Worm (Caenorhabditis elegans) whole organism, L4 larva: Measurements from ENCODE around the gene fbxb-75.

Experiments
- D1046.2 ChIP-seq: fragments of 200-800 bp; sonication (Bioruptor generic); IDR thresholded peaks from 2 replicates; pipeline ENCODE4 v1.3.6; 2022; ENCODE audit warnings: missing genetic modification characterization, missing compliant biosample characterization
- F10B5.3 ChIP-seq: sonication (generic microtip); optimal IDR thresholded peaks from 2 replicates; lab custom pipeline; 2016; ENCODE audit warnings: mild to moderate bottlenecking, missing genetic modification characterization, missing compliant biosample characterization
- F26F4.8 ChIP-seq: fragments of 200-800 bp; sonication (Bioruptor generic); conservative IDR thresholded peaks from 2 replicates; pipeline ENCODE4 v1.3.6; 2022; ENCODE audit warnings: missing genetic modification characterization, missing compliant biosample characterization
- R02D3.7 ChIP-seq: fragments of 150-350 bp; sonication (generic microtip); optimal IDR thresholded peaks from 3 replicates; lab custom pipeline; 2014; ENCODE audit warnings: missing biosample characterization, missing genetic modification characterization
- T26A8.4 ChIP-seq: fragments of 200-800 bp; sonication (Bioruptor generic); IDR thresholded peaks from 2 replicates; pipeline ENCODE4 v1.3.6; 2022; ENCODE audit warnings: missing genetic modification characterization, missing compliant biosample characterization
- Y5F2A.4 ChIP-seq: fragments of 200-800 bp; sonication (Bioruptor generic); optimal IDR thresholded peaks from 2 replicates; lab custom pipeline; 2018; ENCODE audit warnings: mild to moderate bottlenecking, missing genetic modification characterization, missing compliant biosample characterization
- ZK546.5 ChIP-seq, 2 experiments: sonication (generic microtip); optimal IDR thresholded peaks; 2 replicates each; lab custom pipeline; 2017; ENCODE audit warnings: missing biosample characterization in 2 of 2, missing genetic modification characterization in 2 of 2
- aha-1 ChIP-seq: fragments of 150-350 bp; peaks from one replicate; lab custom pipeline; 2014; ENCODE audit warnings: missing biosample characterization, missing genetic modification characterization
- arid-1 ChIP-seq: fragments of 200-800 bp; sonication (Bioruptor generic); conservative IDR thresholded peaks from 2 replicates; pipeline ENCODE4 v1.3.6; 2022; ENCODE audit warnings: missing genetic modification reagents, missing genetic modification characterization, missing compliant biosample characterization
- ceh-62 ChIP-seq: sonication (generic microtip); optimal IDR thresholded peaks from 2 replicates; lab custom pipeline; 2017; ENCODE audit warnings: missing biosample characterization, missing genetic modification characterization
- ceh-82 ChIP-seq: sonication (generic microtip); optimal IDR thresholded peaks from 2 replicates; lab custom pipeline; 2017; ENCODE audit warnings: missing biosample characterization, missing genetic modification characterization
- daf-16 ChIP-seq, 3 experiments: sonication (generic microtip); optimal IDR thresholded peaks; 2 replicates each; lab custom pipeline; 2016 to 2017; ENCODE audit warnings: missing genetic modification characterization in 3 of 3, missing genetic modification reagents in 3 of 3, mild to moderate bottlenecking in 2 of 3, missing compliant biosample characterization in 2 of 3, missing biosample characterization in 1 of 3, moderate library complexity in 1 of 3
- dmd-6 ChIP-seq: fragments of 200-800 bp; sonication (Bioruptor generic); IDR thresholded peaks from 2 replicates; pipeline ENCODE4 v1.3.6; 2022; ENCODE audit warnings: missing genetic modification reagents, missing genetic modification characterization, missing compliant biosample characterization
- dpl-1 ChIP-seq: fragments of 150-350 bp; optimal IDR thresholded peaks from 2 replicates; lab custom pipeline; 2014; ENCODE audit warnings: missing biosample characterization, missing genetic modification reagents, missing genetic modification characterization
- duxl-1 ChIP-seq: sonication (generic microtip); optimal IDR thresholded peaks from 2 replicates; lab custom pipeline; 2016; ENCODE audit warnings: mild to moderate bottlenecking, missing genetic modification characterization, moderate library complexity, missing compliant biosample characterization; ENCODE audit not compliant: poor library complexity
- dve-1 ChIP-seq: sonication (generic microtip); optimal IDR thresholded peaks from 2 replicates; lab custom pipeline; 2017; ENCODE audit warnings: antibody characterized with exemption, mild to moderate bottlenecking, missing genetic modification characterization, missing compliant biosample characterization; ENCODE audit not compliant: insufficient read depth
- egl-27 ChIP-seq: sonication (generic microtip); optimal IDR thresholded peaks from 3 replicates; lab custom pipeline; 2017; ENCODE audit warnings: missing biosample characterization, missing genetic modification reagents, missing genetic modification characterization
- fkh-10 ChIP-seq: fragments of 150-350 bp; optimal IDR thresholded peaks from 2 replicates; lab custom pipeline; 2014; ENCODE audit warnings: missing biosample characterization, missing genetic modification reagents, missing genetic modification characterization
- fos-1 ChIP-seq: fragments of 150-350 bp; optimal IDR thresholded peaks from 2 replicates; lab custom pipeline; 2014; ENCODE audit warnings: missing biosample characterization, missing genetic modification characterization
- hlh-30 ChIP-seq: sonication (generic microtip); optimal IDR thresholded peaks from 2 replicates; lab custom pipeline; 2017; ENCODE audit warnings: antibody characterized with exemption, mild to moderate bottlenecking, missing genetic modification characterization, missing compliant biosample characterization; ENCODE audit not compliant: insufficient read depth
- lim-7 ChIP-seq: fragments of 200-800 bp; sonication (Bioruptor generic); IDR thresholded peaks from 2 replicates; pipeline ENCODE4 v1.3.6; 2022; ENCODE audit warnings: missing genetic modification characterization, missing compliant biosample characterization
- lin-38 ChIP-seq: fragments of 200-800 bp; sonication (Bioruptor generic); IDR thresholded peaks from 2 replicates; pipeline ENCODE4 v1.3.6; 2022; ENCODE audit warnings: missing genetic modification reagents, missing genetic modification characterization, missing compliant biosample characterization
- madf-9 ChIP-seq: fragments of 200-800 bp; sonication (Bioruptor generic); conservative IDR thresholded peaks from 2 replicates; pipeline ENCODE4 v1.3.6; 2022; ENCODE audit warnings: missing genetic modification reagents, missing genetic modification characterization, missing compliant biosample characterization
- mdl-1 ChIP-seq, 2 experiments: fragments of 150-350 bp in 1 of 2; sonication (generic microtip) in 1 of 2; optimal IDR thresholded peaks; 2 replicates each; lab custom pipeline; 2014 to 2017; ENCODE audit warnings: missing biosample characterization in 2 of 2, missing genetic modification characterization in 2 of 2
- mdt-29 ChIP-seq: fragments of 200-800 bp; sonication (Bioruptor generic); IDR thresholded peaks from 2 replicates; pipeline ENCODE4 v1.3.6; 2022; ENCODE audit warnings: missing genetic modification reagents, missing genetic modification characterization, missing compliant biosample characterization
- mep-1 ChIP-seq: fragments of 150-350 bp; sonication (generic microtip); optimal IDR thresholded peaks from 3 replicates; lab custom pipeline; 2014; ENCODE audit warnings: missing biosample characterization, missing genetic modification characterization
- mes-2 ChIP-seq: sonication (generic microtip); optimal IDR thresholded peaks from 2 replicates; lab custom pipeline; 2016; ENCODE audit warnings: missing genotype, mild to moderate bottlenecking, missing genetic modification characterization, missing compliant biosample characterization; ENCODE audit not compliant: poor library complexity, severe bottlenecking
- mxl-3 ChIP-seq: fragments of 200-800 bp; sonication (Bioruptor generic); optimal IDR thresholded peaks from 2 replicates; lab custom pipeline; 2018; ENCODE audit warnings: mild to moderate bottlenecking, missing genetic modification characterization, missing compliant biosample characterization
- nhr-10 ChIP-seq: fragments of 150-350 bp; optimal IDR thresholded peaks from 2 replicates; lab custom pipeline; 2014; ENCODE audit warnings: missing biosample characterization, missing genetic modification characterization
- nhr-102 ChIP-seq: sonication (generic microtip); optimal IDR thresholded peaks from 2 replicates; lab custom pipeline; 2016; ENCODE audit warnings: mild to moderate bottlenecking, missing genetic modification characterization, moderate library complexity, missing compliant biosample characterization
- nhr-11 ChIP-seq: fragments of 150-350 bp; optimal IDR thresholded peaks from 2 replicates; lab custom pipeline; 2014; ENCODE audit warnings: missing biosample characterization, missing genetic modification characterization
- nhr-111 ChIP-seq: fragments of 200-800 bp; sonication (Bioruptor generic); optimal IDR thresholded peaks from 2 replicates; lab custom pipeline; 2018; ENCODE audit warnings: mild to moderate bottlenecking, missing genetic modification characterization, missing compliant biosample characterization
- nhr-237 ChIP-seq: sonication (generic microtip); optimal IDR thresholded peaks from 2 replicates; lab custom pipeline; 2017; ENCODE audit warnings: missing biosample characterization, missing genetic modification characterization
- nhr-28 ChIP-seq: fragments of 150-350 bp; optimal IDR thresholded peaks from 2 replicates; lab custom pipeline; 2014; ENCODE audit warnings: missing biosample characterization, missing genetic modification characterization
- nhr-42 ChIP-seq: fragments of 200-800 bp; sonication (Bioruptor generic); IDR thresholded peaks from 2 replicates; pipeline ENCODE4 v1.3.6; 2022; ENCODE audit warnings: missing genetic modification characterization, missing compliant biosample characterization
- nhr-48 ChIP-seq: sonication (generic microtip); optimal IDR thresholded peaks from 2 replicates; lab custom pipeline; 2016; ENCODE audit warnings: mild to moderate bottlenecking, missing genetic modification characterization, missing compliant biosample characterization
- nhr-76 ChIP-seq: fragments of 150-350 bp; optimal IDR thresholded peaks from 2 replicates; lab custom pipeline; 2014; ENCODE audit warnings: missing biosample characterization, missing genetic modification characterization
- pha-4 ChIP-seq, 2 experiments: fragments of 150-350 bp in 1 of 2; fragments of 200-800 bp in 1 of 2; sonication (Bioruptor generic) in 1 of 2; IDR thresholded peaks in 1 of 2; optimal IDR thresholded peaks in 1 of 2; 2 replicates each; pipeline versions ENCODE4 v1.3.6 to Lab custom; 2014 to 2022; ENCODE audit warnings: missing genetic modification characterization in 2 of 2, missing genetic modification reagents in 2 of 2, missing biosample characterization in 1 of 2, missing compliant biosample characterization in 1 of 2
- php-3 ChIP-seq: fragments of 200-800 bp; sonication (Bioruptor generic); IDR thresholded peaks from 2 replicates; pipeline ENCODE4 v1.3.6; 2022; ENCODE audit warnings: missing genetic modification reagents, missing genetic modification characterization, missing compliant biosample characterization
- pqm-1 ChIP-seq: sonication (generic microtip); optimal IDR thresholded peaks from 2 replicates; lab custom pipeline; 2017; ENCODE audit warnings: missing biosample characterization, missing genetic modification characterization
- rbr-2 ChIP-seq: sonication (generic microtip); optimal IDR thresholded peaks from 2 replicates; lab custom pipeline; 2016; ENCODE audit warnings: missing genotype, missing genetic modification characterization, missing compliant biosample characterization
- set-16 ChIP-seq: fragments of 200-800 bp; sonication (Bioruptor generic); IDR thresholded peaks from 2 replicates; pipeline ENCODE4 v1.3.6; 2022; ENCODE audit warnings: missing genetic modification reagents, missing genetic modification characterization, missing compliant biosample characterization
- skn-1 ChIP-seq: fragments of 150-350 bp; optimal IDR thresholded peaks from 2 replicates; lab custom pipeline; 2014; ENCODE audit warnings: missing biosample characterization, missing genetic modification characterization
- spr-1 ChIP-seq: sonication (generic microtip); optimal IDR thresholded peaks from 2 replicates; lab custom pipeline; 2016; ENCODE audit warnings: mild to moderate bottlenecking, missing genetic modification characterization, missing compliant biosample characterization
- tra-1 ChIP-seq: fragments of 200-800 bp; sonication (Bioruptor generic); IDR thresholded peaks from 2 replicates; pipeline ENCODE4 v1.3.6; 2022; ENCODE audit warnings: missing genetic modification reagents, missing genetic modification characterization, missing compliant biosample characterization
- unc-62 ChIP-seq, 3 experiments: fragments of 150-350 bp in 1 of 3; sonication (generic microtip); optimal IDR thresholded peaks in 2 of 3; peaks in 1 of 3; 1 replicate in 1 of 3; 2 replicates in 2 of 3; lab custom pipeline; 2014 to 2017; ENCODE audit warnings: missing biosample characterization in 3 of 3, missing genetic modification characterization in 3 of 3, missing genetic modification reagents in 3 of 3, missing genotype in 1 of 3
- vab-7 ChIP-seq: fragments of 200-800 bp; sonication (Bioruptor generic); IDR thresholded peaks from 2 replicates; pipeline ENCODE4 v1.3.6; 2022; ENCODE audit warnings: missing genetic modification reagents, missing genetic modification characterization, missing compliant biosample characterization
- ztf-11 ChIP-seq: fragments of 150-350 bp; optimal IDR thresholded peaks from 2 replicates; lab custom pipeline; 2014; ENCODE audit warnings: missing biosample characterization, missing genetic modification characterization
- ztf-7 ChIP-seq: fragments of 150-350 bp; optimal IDR thresholded peaks from 2 replicates; lab custom pipeline; 2014; ENCODE audit warnings: missing biosample characterization, missing genetic modification characterization

The fbxb-75 gene

DNA sequence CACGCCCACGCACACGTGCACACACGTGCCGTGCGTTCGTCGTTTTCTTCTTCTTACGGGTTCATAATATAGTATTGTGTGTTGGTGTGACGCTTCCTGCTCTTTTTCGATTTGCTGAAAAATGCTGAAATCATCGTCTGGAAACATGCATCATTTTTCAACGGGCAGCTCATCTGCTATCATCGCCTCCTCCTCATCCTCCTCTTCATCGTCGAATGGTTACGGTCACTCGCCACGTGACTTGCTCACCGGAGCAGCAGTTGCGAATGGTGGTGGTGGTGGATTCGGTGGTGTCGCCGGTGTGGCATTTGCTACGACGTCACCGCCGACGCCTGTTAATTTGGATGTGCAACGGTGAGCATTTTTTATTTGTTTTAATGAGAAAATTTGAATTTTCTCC is 32.3 kb downstream of the fbxb-75 start (continued):
- TF ChIP-seq dpl-1 (GFP tag; lab: Kevin White, UChicago) = no peak
- no peak for TF ChIP-seq Y5F2A.4 (GFP tag; lab: Kevin White, UChicago)
- TF ChIP-seq madf-9 (GFP tag; lab: Robert Waterston, UW) = no peak
- 0 out of 2 replicates have a peak, but pooled peaks have one; percentile 12 for TF ChIP-seq dmd-6
- TF ChIP-seq ceh-82 (tag; lab: Kevin White, UChicago) = no peak
- TF ChIP-seq ceh-62 (tag; lab: Kevin White, UChicago) = no peak
- TF ChIP-seq rbr-2 (tag; lab: Kevin White, UChicago) = no peak
- TF ChIP-seq mes-2 (tag; lab: Kevin White, UChicago) = no peak
- peak; percentile 24 for TF ChIP-seq hlh-30 (tag; lab: Kevin White, UChicago)
- no peak for TF ChIP-seq R02D3.7 (tag; lab: Kevin White, UChicago)
- no peak for TF ChIP-seq lim-7 (GFP tag; lab: Robert Waterston, UW)
- TF ChIP-seq fkh-10 = no peak
- 0 out of 2 replicates have a peak, but pooled peaks have one; percentile 8 for TF ChIP-seq php-3 (GFP tag; lab: Robert Waterston, UW)
- TF ChIP-seq nhr-48 (tag; lab: Kevin White, UChicago) = no peak
- TF ChIP-seq T26A8.4 = no peak
- no peak for TF ChIP-seq nhr-237 (tag; lab: Kevin White, UChicago)
- no peak for TF ChIP-seq ztf-11 (tag; lab: Kevin White, UChicago)
- 0 out of 2 replicates have a peak, but pooled peaks have one; percentile 20 for TF ChIP-seq F26F4.8 (GFP tag; lab: Robert Waterston, UW)
- no peak for TF ChIP-seq vab-7
- no peak for TF ChIP-seq ztf-7
- no peak for TF ChIP-seq duxl-1 (tag; lab: Kevin White, UChicago)
- no peak for TF ChIP-seq ZK546.5 (tag; optimal IDR thresholded peaks at IDR 0.05; lab: Kevin White, UChicago)
- TF ChIP-seq pha-4 (GFP tag; IDR thresholded peaks at IDR 0.05; lab: Robert Waterston, UW) = no peak
- TF ChIP-seq pha-4 (tag; optimal IDR thresholded peaks at IDR 0.05; lab: Kevin White, UChicago) = no peak
- TF ChIP-seq nhr-111 (GFP tag; lab: Kevin White, UChicago) = no peak
- no peak for TF ChIP-seq spr-1 (tag; lab: Kevin White, UChicago)
- no peak for TF ChIP-seq egl-27
- TF ChIP-seq D1046.2 (GFP tag; lab: Robert Waterston, UW) = no peak
- no peak for TF ChIP-seq nhr-102 (tag; lab: Kevin White, UChicago)
- TF ChIP-seq mdt-29 (GFP tag; lab: Robert Waterston, UW) = no peak
- TF ChIP-seq tra-1 (GFP tag; lab: Robert Waterston, UW) = no peak

ce11 chrIV:4407055-4407461 is 33.9 kb downstream of the fbxb-75 start:
- peak; percentile 49 for TF ChIP-seq pqm-1 (tag; lab: Kevin White, UChicago)
- peak in 1 of 2 experiments; percentile 72 for TF ChIP-seq unc-62 (GFP tag; optimal IDR thresholded peaks at IDR 0.05 in 1 of 2; lab: Kevin White, UChicago)
- no peak for TF ChIP-seq unc-62 (tag; optimal IDR thresholded peaks at IDR 0.05; lab: Kevin White, UChicago)
- TF ChIP-seq skn-1 (tag; lab: Kevin White, UChicago) = no peak
- TF ChIP-seq lin-38 (GFP tag; lab: Robert Waterston, UW) = peak; percentile 50
- TF ChIP-seq daf-16 (GFP tag; optimal IDR thresholded peaks at IDR 0.05; lab: Kevin White, UChicago) = no peak
- peak; percentile 92 for TF ChIP-seq daf-16 (tag; optimal IDR thresholded peaks at IDR 0.05; lab: Kevin White, UChicago)
- TF ChIP-seq dve-1 (tag; lab: Kevin White, UChicago) = peak; percentile 76
- TF ChIP-seq arid-1 = 0 out of 2 replicates have a peak, but pooled peaks have one; percentile 12
- peak; percentile 39; the same call in 1 of the 2 replicates for TF ChIP-seq nhr-42
- peak; percentile 37 for TF ChIP-seq nhr-28
- TF ChIP-seq nhr-11 (tag; lab: Kevin White, UChicago) = peak; percentile 4
- no peak for TF ChIP-seq lim-7 (GFP tag; lab: Robert Waterston, UW)
- no peak for TF ChIP-seq D1046.2 (GFP tag; lab: Robert Waterston, UW)
- TF ChIP-seq F26F4.8 (GFP tag; lab: Robert Waterston, UW) = no peak
- TF ChIP-seq F10B5.3 (tag; lab: Kevin White, UChicago) = no peak
- TF ChIP-seq mep-1 (tag; lab: Kevin White, UChicago) = peak; percentile 63
- peak; percentile 68 for TF ChIP-seq dmd-6
- peak; percentile 87 for TF ChIP-seq set-16 (GFP tag; lab: Robert Waterston, UW)
- no peak for TF ChIP-seq fos-1 (tag; lab: Kevin White, UChicago)
- peak; percentile 96 for TF ChIP-seq aha-1 (tag; lab: Kevin White, UChicago)
- TF ChIP-seq mxl-3 (GFP tag; lab: Kevin White, UChicago) = peak; percentile 18
- TF ChIP-seq mdl-1 (tag; optimal IDR thresholded peaks at IDR 0.05; lab: Kevin White, UChicago) = peak in 1 of 2 experiments; percentile 42
- peak; percentile 25 for TF ChIP-seq nhr-10 (tag; lab: Kevin White, UChicago)
- TF ChIP-seq ZK546.5 (tag; optimal IDR thresholded peaks at IDR 0.05; lab: Kevin White, UChicago) = no peak
- TF ChIP-seq pha-4 (GFP tag; IDR thresholded peaks at IDR 0.05; lab: Robert Waterston, UW) = peak; percentile 93
- peak; percentile 55 for TF ChIP-seq pha-4 (tag; optimal IDR thresholded peaks at IDR 0.05; lab: Kevin White, UChicago)
- TF ChIP-seq nhr-76 (tag; lab: Kevin White, UChicago) = no peak
